Worm (Caenorhabditis elegans) whole organism, mixed stage, embryonic: ENCODE data around the gene lron-10.
A peak's percentile ranks its signal among the peaks of the same experiment; 100 is the strongest.

Source experiments
- M03D4.4 ChIP-seq: sonication (generic microtip); optimal IDR thresholded peaks from 2 replicates; lab custom pipeline; 2017; ENCODE audit warnings: mild to moderate bottlenecking, missing genetic modification characterization, missing compliant biosample characterization
- bed-3 ChIP-seq: fragments of 200-800 bp; sonication (Bioruptor generic); optimal IDR thresholded peaks from 3 replicates; lab custom pipeline; 2018; ENCODE audit warnings: mild to moderate bottlenecking, missing genetic modification characterization, moderate library complexity, missing compliant biosample characterization
- blmp-1 ChIP-seq: fragments of 150-350 bp; optimal IDR thresholded peaks from 2 replicates; lab custom pipeline; 2014; ENCODE audit warnings: missing biosample characterization, missing genetic modification characterization
- ceh-39 ChIP-seq: fragments of 150-350 bp; optimal IDR thresholded peaks from 2 replicates; lab custom pipeline; 2014; ENCODE audit warnings: missing biosample characterization, missing genetic modification characterization
- ceh-43 ChIP-seq: fragments of 200-800 bp; sonication (Bioruptor generic); optimal IDR thresholded peaks from 2 replicates; lab custom pipeline; 2018; ENCODE audit warnings: mild to moderate bottlenecking, missing genetic modification characterization, moderate library complexity, missing compliant biosample characterization
- ceh-83 ChIP-seq: fragments of 200-800 bp; sonication (Bioruptor generic); optimal IDR thresholded peaks from 2 replicates; lab custom pipeline; 2018; ENCODE audit warnings: mild to moderate bottlenecking, missing genetic modification characterization, missing compliant biosample characterization
- ces-1 ChIP-seq: fragments of 150-350 bp; optimal IDR thresholded peaks from 2 replicates; lab custom pipeline; 2014; ENCODE audit warnings: missing biosample characterization, missing genetic modification reagents, missing genetic modification characterization
- cnd-1 ChIP-seq: fragments of 200-800 bp; sonication (Bioruptor generic); optimal IDR thresholded peaks from 2 replicates; lab custom pipeline; 2018; ENCODE audit warnings: mild to moderate bottlenecking, missing genetic modification characterization, missing compliant biosample characterization
- elt-1 ChIP-seq: sonication (generic microtip); optimal IDR thresholded peaks from 2 replicates; lab custom pipeline; 2017; ENCODE audit warnings: missing genetic modification characterization, mild to moderate bottlenecking, missing compliant biosample characterization, antibody characterized with exemption, moderate library complexity, borderline replicate concordance; ENCODE audit not compliant: insufficient read depth
- elt-3 ChIP-seq: fragments of 150-350 bp; optimal IDR thresholded peaks from 2 replicates; lab custom pipeline; 2014; ENCODE audit warnings: missing biosample characterization, missing genetic modification characterization
- flh-1 ChIP-seq: fragments of 200-800 bp; sonication (Bioruptor generic); optimal IDR thresholded peaks from 2 replicates; lab custom pipeline; 2018; ENCODE audit warnings: mild to moderate bottlenecking, missing genetic modification characterization, moderate library complexity, missing compliant biosample characterization
- ham-2 ChIP-seq: fragments of 200-800 bp; sonication (Bioruptor generic); optimal IDR thresholded peaks from 2 replicates; lab custom pipeline; 2018; ENCODE audit warnings: mild to moderate bottlenecking, missing genetic modification characterization, missing compliant biosample characterization
- hlh-1 ChIP-seq: fragments of 150-350 bp; optimal IDR thresholded peaks from 2 replicates; lab custom pipeline; 2014; ENCODE audit warnings: missing biosample characterization, missing genetic modification reagents, missing genetic modification characterization
- lin-13 ChIP-seq: fragments of 150-350 bp; optimal IDR thresholded peaks from 2 replicates; lab custom pipeline; 2014; ENCODE audit warnings: missing biosample characterization, missing genetic modification characterization
- lin-32 ChIP-seq: fragments of 200-800 bp; sonication (Bioruptor generic); optimal IDR thresholded peaks from 2 replicates; lab custom pipeline; 2018; ENCODE audit warnings: mild to moderate bottlenecking, missing genetic modification characterization, missing compliant biosample characterization
- lsy-2 ChIP-seq: fragments of 150-350 bp; optimal IDR thresholded peaks from 2 replicates; lab custom pipeline; 2014; ENCODE audit warnings: missing biosample characterization, missing genetic modification characterization
- mab-5 ChIP-seq: fragments of 150-350 bp; optimal IDR thresholded peaks from 2 replicates; lab custom pipeline; 2014; ENCODE audit warnings: missing biosample characterization, missing genetic modification characterization
- mep-1 ChIP-seq: fragments of 150-350 bp; optimal IDR thresholded peaks from 2 replicates; lab custom pipeline; 2017; ENCODE audit warnings: missing biosample characterization, missing genetic modification reagents, missing genetic modification characterization, inconsistent platforms
- mls-2 ChIP-seq: sonication (generic microtip); optimal IDR thresholded peaks from 2 replicates; lab custom pipeline; 2016; ENCODE audit warnings: mild to moderate bottlenecking, missing genetic modification characterization, moderate library complexity, missing compliant biosample characterization
- nhr-12 ChIP-seq: fragments of 150-350 bp; optimal IDR thresholded peaks from 2 replicates; lab custom pipeline; 2014; ENCODE audit warnings: missing biosample characterization, missing genetic modification characterization
- nhr-2 ChIP-seq: fragments of 150-350 bp; optimal IDR thresholded peaks from 2 replicates; lab custom pipeline; 2014; ENCODE audit warnings: missing biosample characterization, missing genetic modification characterization
- nhr-237 ChIP-seq: fragments of 150-350 bp; optimal IDR thresholded peaks from 2 replicates; lab custom pipeline; 2014; ENCODE audit warnings: missing biosample characterization, missing genetic modification characterization
- nhr-28 ChIP-seq: fragments of 150-350 bp; optimal IDR thresholded peaks from 2 replicates; lab custom pipeline; 2014; ENCODE audit warnings: missing biosample characterization, missing genetic modification characterization
- pha-4 ChIP-seq: fragments of 150-350 bp; optimal IDR thresholded peaks from 2 replicates; lab custom pipeline; 2018; ENCODE audit warnings: missing biosample characterization, missing genetic modification reagents, missing genetic modification characterization
- sem-2 ChIP-seq: fragments of 200-800 bp; sonication (Bioruptor generic); optimal IDR thresholded peaks from 2 replicates; lab custom pipeline; 2018; ENCODE audit warnings: mild to moderate bottlenecking, missing genetic modification characterization, missing compliant biosample characterization
- snpc-4 ChIP-seq: fragments of 150-350 bp; optimal IDR thresholded peaks from 2 replicates; lab custom pipeline; 2014; ENCODE audit warnings: missing biosample characterization, missing genetic modification characterization
- sptf-1 ChIP-seq: sonication (generic microtip); optimal IDR thresholded peaks from 2 replicates; lab custom pipeline; 2017; ENCODE audit warnings: mild to moderate bottlenecking, missing genetic modification characterization, moderate library complexity, missing compliant biosample characterization
- tbx-8 ChIP-seq: fragments of 200-800 bp; sonication (Bioruptor generic); optimal IDR thresholded peaks from 2 replicates; lab custom pipeline; 2018; ENCODE audit warnings: mild to moderate bottlenecking, missing genetic modification characterization, moderate library complexity, missing compliant biosample characterization
- unc-120 ChIP-seq: sonication (generic microtip); optimal IDR thresholded peaks from 2 replicates; lab custom pipeline; 2017; ENCODE audit warnings: missing genetic modification characterization, missing compliant biosample characterization; ENCODE audit not compliant: poor library complexity, severe bottlenecking
- unc-39 ChIP-seq: fragments of 150-350 bp; optimal IDR thresholded peaks from 2 replicates; lab custom pipeline; 2014; ENCODE audit warnings: missing biosample characterization, missing genetic modification characterization
- unc-62 ChIP-seq: fragments of 150-350 bp; optimal IDR thresholded peaks from 2 replicates; lab custom pipeline; 2014; ENCODE audit warnings: missing biosample characterization, missing genetic modification reagents, missing genetic modification characterization
- zip-8 ChIP-seq: fragments of 150-350 bp; optimal IDR thresholded peaks from 2 replicates; lab custom pipeline; 2014; ENCODE audit warnings: missing biosample characterization, missing genetic modification characterization

The lron-10 gene

ce11 chrIII:10599699-10600098, 21.5 kb downstream of the lron-10 start:
- TF ChIP-seq ces-1 (GFP tag; lab: Kevin White, UChicago) (peak; percentile 54), lin-32 (no peak), ceh-39 (tag; lab: Kevin White, UChicago) (no peak), mep-1 (peak; percentile 64), cnd-1 (tag; lab: Kevin White, UChicago) (no peak), ceh-43 (GFP tag; lab: Kevin White, UChicago) (no peak), lin-13 (tag; lab: Kevin White, UChicago) (peak; percentile 36), lsy-2 (tag; lab: Kevin White, UChicago) (peak; percentile 58), pha-4 (tag; lab: Kevin White, UChicago) (peak; percentile 51), nhr-237 (tag; lab: Kevin White, UChicago) (peak; percentile 15)

ce11 chrIII:10596387-10596786, 24.8 kb downstream of the lron-10 start, which contains the start of gene Y39A1A.3:
TSS of gene Y39A1A.3 (minus strand) at chrIII:10596487.
- TF ChIP-seq unc-62 (no peak), lsy-2 (tag; lab: Kevin White, UChicago) (no peak), nhr-12 (no peak)

- TF ChIP-seq tbx-8 (GFP tag; lab: Kevin White, UChicago), result no peak
- no peak for TF ChIP-seq nhr-12
- TF ChIP-seq nhr-2 (tag; lab: Kevin White, UChicago), result no peak
- no peak for TF ChIP-seq pha-4 (tag; lab: Kevin White, UChicago)
- TF ChIP-seq elt-3 (tag; lab: Kevin White, UChicago), result no peak
- no peak for TF ChIP-seq ham-2 (GFP tag; lab: Kevin White, UChicago)
- TF ChIP-seq nhr-237 (tag; lab: Kevin White, UChicago), result no peak
- TF ChIP-seq ces-1 (GFP tag; lab: Kevin White, UChicago), result no peak
- no peak for TF ChIP-seq mab-5
- TF ChIP-seq bed-3, result no peak
- TF ChIP-seq lin-13 (tag; lab: Kevin White, UChicago), result no peak
- no peak for TF ChIP-seq hlh-1 (tag; lab: Kevin White, UChicago)
- no peak for TF ChIP-seq sptf-1 (tag; lab: Kevin White, UChicago)
- no peak for TF ChIP-seq unc-39
- TF ChIP-seq flh-1, result no peak
- no peak for TF ChIP-seq mls-2 (tag; lab: Kevin White, UChicago)
- no peak for TF ChIP-seq zip-8 (tag; lab: Kevin White, UChicago)
- no peak for TF ChIP-seq mep-1
- TF ChIP-seq snpc-4 (tag; lab: Kevin White, UChicago), result no peak
These were observed 26.1 kb downstream of the lron-10 start, which contains the start of gene Y45F3A.9 for ce11 chrIII:10595066-10595465. TSS of gene Y45F3A.9 (minus strand) at chrIII:10595166.

- no peak for TF ChIP-seq ceh-43 (GFP tag; lab: Kevin White, UChicago)
- no peak for TF ChIP-seq M03D4.4 (tag; lab: Kevin White, UChicago)
- no peak for TF ChIP-seq hlh-1 (tag; lab: Kevin White, UChicago)
- no peak for TF ChIP-seq elt-1 (tag; lab: Kevin White, UChicago)
- no peak for TF ChIP-seq unc-39
- TF ChIP-seq mab-5, result no peak
- no peak for TF ChIP-seq nhr-28 (tag; lab: Kevin White, UChicago)
- no peak for TF ChIP-seq tbx-8 (GFP tag; lab: Kevin White, UChicago)
- no peak for TF ChIP-seq nhr-2 (tag; lab: Kevin White, UChicago)
- TF ChIP-seq, all 35 proteins: peak for 0
These were observed 28.4 kb downstream of the lron-10 start, which contains the start of gene Y45F3A.8 for ce11 chrIII:10592729-10593128. TSS of gene Y45F3A.8 (minus strand) at chrIII:10592829.

ce11 chrIII:10592074-10592473, 29.1 kb downstream of the lron-10 start:
- TF ChIP-seq mab-5 (no peak), ceh-39 (tag; lab: Kevin White, UChicago) (no peak), ceh-83 (GFP tag; lab: Kevin White, UChicago) (peak; percentile 7)

ce11 chrIII:10586243-10586642, 34.9 kb downstream of the lron-10 start, which contains the start of gene Y45F3A.5:
TSS of gene Y45F3A.5 (minus strand) at chrIII:10586343.
- TF ChIP-seq unc-62, result no peak
- TF ChIP-seq unc-120 (tag; lab: Kevin White, UChicago), result no peak
- TF ChIP-seq nhr-2 (tag; lab: Kevin White, UChicago), result no peak
- TF ChIP-seq sem-2 (GFP tag; lab: Kevin White, UChicago), result no peak
- TF ChIP-seq mls-2 (tag; lab: Kevin White, UChicago), result no peak
- TF ChIP-seq nhr-237 (tag; lab: Kevin White, UChicago), result no peak
- no peak for TF ChIP-seq nhr-28 (tag; lab: Kevin White, UChicago)
- TF ChIP-seq ham-2 (GFP tag; lab: Kevin White, UChicago), result no peak
- no peak for TF ChIP-seq blmp-1 (tag; lab: Kevin White, UChicago)
- TF ChIP-seq elt-3 (tag; lab: Kevin White, UChicago), result no peak
- TF ChIP-seq M03D4.4 (tag; lab: Kevin White, UChicago), result no peak
